Worm (Caenorhabditis elegans) whole organism, L4 larva: ENCODE measurements around the gene rars-1.
"Not testable (repeated sequence)": the region's sequence is repeated elsewhere in the genome, so short reads cannot be mapped to it uniquely, and the experiment has no call there.

Experiments used
- F44E2.7 ChIP-seq: fragments of 200-800 bp; sonication (Bioruptor generic); IDR thresholded peaks from 2 replicates; pipeline ENCODE4 v2.1.2; 2022; ENCODE audit warnings: missing genetic modification characterization, missing compliant biosample characterization
- aha-1 ChIP-seq: fragments of 150-350 bp; peaks from one replicate; lab custom pipeline; 2014; ENCODE audit warnings: missing biosample characterization, missing genetic modification characterization
- dmd-9 ChIP-seq: fragments of 200-800 bp; sonication (Bioruptor generic); IDR thresholded peaks from 2 replicates; pipeline ENCODE4 v1.3.6; 2022; ENCODE audit warnings: missing genetic modification reagents, missing genetic modification characterization, missing compliant biosample characterization
- dpl-1 ChIP-seq: fragments of 150-350 bp; optimal IDR thresholded peaks from 2 replicates; lab custom pipeline; 2014; ENCODE audit warnings: missing biosample characterization, missing genetic modification reagents, missing genetic modification characterization
- egl-43 ChIP-seq: fragments of 200-800 bp; sonication (Bioruptor generic); IDR thresholded peaks from 2 replicates; pipeline ENCODE4 v1.3.6; 2022; ENCODE audit warnings: missing genetic modification reagents, missing genetic modification characterization, missing compliant biosample characterization
- nhr-28 ChIP-seq: fragments of 150-350 bp; optimal IDR thresholded peaks from 2 replicates; lab custom pipeline; 2014; ENCODE audit warnings: missing biosample characterization, missing genetic modification characterization
- unc-130 ChIP-seq: sonication (generic microtip); optimal IDR thresholded peaks from 2 replicates; lab custom pipeline; 2016; ENCODE audit warnings: missing genetic modification reagents, missing genetic modification characterization, missing compliant biosample characterization
- unc-39 ChIP-seq: sonication (generic microtip); optimal IDR thresholded peaks from 2 replicates; lab custom pipeline; 2017; ENCODE audit warnings: missing biosample characterization, missing genetic modification characterization
- unc-62 ChIP-seq, 3 experiments: fragments of 150-350 bp in 1 of 3; sonication (generic microtip); optimal IDR thresholded peaks in 2 of 3; peaks in 1 of 3; 1 replicate in 1 of 3; 2 replicates in 2 of 3; lab custom pipeline; 2014 to 2017; ENCODE audit warnings: missing biosample characterization in 3 of 3, missing genetic modification characterization in 3 of 3, missing genetic modification reagents in 3 of 3, missing genotype in 1 of 3

- TF ChIP-seq nhr-28 (tag; lab: Kevin White, UChicago): peak; percentile 4
- peak; percentile 34 for TF ChIP-seq dpl-1 (GFP tag; lab: Kevin White, UChicago)
- TF ChIP-seq aha-1 (tag; lab: Kevin White, UChicago); unc-62 (GFP tag; optimal IDR thresholded peaks at IDR 0.05 in 1 of 2; lab: Kevin White, UChicago); unc-62 (tag; optimal IDR thresholded peaks at IDR 0.05; lab: Kevin White, UChicago); F44E2.7 (GFP tag; lab: Robert Waterston, UW); unc-130; unc-39: not testable (repeated sequence)
- TF ChIP-seq egl-43 (GFP tag; lab: Robert Waterston, UW): peak; percentile 64; the same call in 1 of the 2 replicates
- peak; percentile 68; the same call in 1 of the 2 replicates for TF ChIP-seq dmd-9 (GFP tag; lab: Robert Waterston, UW)
Measured at ce11 chrIII:4922020-4922419, 5.0 kb upstream of the rars-1 start, which contains the start of gene mmab-1.
